Fruit fly (Drosophila melanogaster) whole organism, embryonic: ENCODE measurements around the gene Cpr.

Experiments
- Adf1 ChIP-seq: fragments of 200-800 bp; sonication (Bioruptor generic); IDR thresholded peaks from 2 replicates; pipeline ENCODE4 v1.3.6; 2022; ENCODE audit warnings: missing biosample characterization, missing genetic modification characterization
- Awh ChIP-seq: fragments of 200-800 bp; sonication (Bioruptor generic); IDR thresholded peaks from 2 replicates; pipeline ENCODE4, ENCODE4 v1.3.6; 2022; ENCODE audit warnings: missing biosample characterization, missing genetic modification characterization
- CG10543 ChIP-seq: fragments of 200-800 bp; sonication (Bioruptor generic); optimal IDR thresholded peaks from 3 replicates; lab custom pipeline; 2017; ENCODE audit warnings: missing biosample characterization, mild to moderate bottlenecking, missing genetic modification characterization, moderate library complexity
- CG10959 ChIP-seq: fragments of 200-800 bp; sonication (Bioruptor generic); IDR thresholded peaks from 2 replicates; pipeline ENCODE4 v1.3.6; 2022; ENCODE audit warnings: missing biosample characterization, missing genetic modification characterization
- CG13287 ChIP-seq: fragments of 200-800 bp; sonication (Bioruptor generic); IDR thresholded peaks from 2 replicates; pipeline ENCODE4 v1.3.6; 2022; ENCODE audit warnings: missing biosample characterization, missing genetic modification characterization; ENCODE audit not compliant: partially characterized antibody
- CG31441 ChIP-seq: fragments of 200-800 bp; sonication (Bioruptor generic); IDR thresholded peaks from 2 replicates; pipeline ENCODE4 v1.3.6; 2022; ENCODE audit warnings: missing biosample characterization, missing genetic modification characterization
- CG3726 ChIP-seq: fragments of 200-800 bp; sonication (Bioruptor generic); IDR thresholded peaks from 3 replicates; pipeline ENCODE4, ENCODE4 v1.3.6; 2022; ENCODE audit warnings: missing biosample characterization, missing genetic modification characterization
- CG3995 ChIP-seq: fragments of 200-800 bp; sonication (Bioruptor generic); optimal IDR thresholded peaks from 3 replicates; lab custom pipeline; 2016; ENCODE audit warnings: missing biosample characterization, missing genetic modification characterization
- CG4282 ChIP-seq: fragments of 200-800 bp; sonication (Bioruptor generic); optimal IDR thresholded peaks from 2 replicates; lab custom pipeline; 2016; ENCODE audit warnings: missing biosample characterization, missing genetic modification characterization
- CG6175 ChIP-seq: fragments of 200-800 bp; sonication (Bioruptor generic); IDR thresholded peaks from 3 replicates; pipeline ENCODE4 v1.3.6; 2022; ENCODE audit warnings: missing biosample characterization, missing genetic modification characterization
- CG7556 ChIP-seq: fragments of 200-800 bp; sonication (Bioruptor generic); optimal IDR thresholded peaks from 2 replicates; lab custom pipeline; 2017; ENCODE audit warnings: missing biosample characterization, mild to moderate bottlenecking, missing genetic modification characterization
- CG7745 ChIP-seq: fragments of 200-800 bp; sonication (Bioruptor generic); optimal IDR thresholded peaks from 2 replicates; lab custom pipeline; 2018; ENCODE audit warnings: missing biosample characterization, mild to moderate bottlenecking, missing genetic modification characterization, moderate library complexity
- CG8388 ChIP-seq: fragments of 200-800 bp; sonication (Bioruptor generic); optimal IDR thresholded peaks from 2 replicates; lab custom pipeline; 2019; ENCODE audit warnings: missing biosample characterization, mild to moderate bottlenecking, missing genetic modification characterization, moderate library complexity
- CG8478 ChIP-seq: fragments of >200 bp; optimal IDR thresholded peaks from 2 replicates; lab custom pipeline; 2018
- CG9215 ChIP-seq: fragments of 200-800 bp; sonication (Bioruptor generic); IDR thresholded peaks from 2 replicates; pipeline ENCODE4 v1.3.6; 2022; ENCODE audit warnings: missing biosample characterization, missing genetic modification characterization
- CG9727 ChIP-seq: fragments of 200-800 bp; sonication (Bioruptor generic); optimal IDR thresholded peaks from 3 replicates; lab custom pipeline; 2017; ENCODE audit warnings: missing biosample characterization, mild to moderate bottlenecking, missing genetic modification characterization
- CG9932 ChIP-seq: fragments of 200-800 bp; sonication (Bioruptor generic); IDR thresholded peaks from 2 replicates; pipeline ENCODE4 v1.3.6; 2022; ENCODE audit warnings: missing biosample characterization, missing genetic modification characterization
- Dad ChIP-seq: fragments of 200-800 bp; sonication (Bioruptor generic); optimal IDR thresholded peaks from 3 replicates; lab custom pipeline; 2016; ENCODE audit warnings: missing biosample characterization, missing genetic modification characterization
- Dip3 ChIP-seq: fragments of 200-800 bp; sonication (Bioruptor generic); optimal IDR thresholded peaks from 3 replicates; lab custom pipeline; 2016; ENCODE audit warnings: missing biosample characterization, missing genetic modification characterization
- Gug ChIP-seq: fragments of 200-800 bp; sonication (Bioruptor generic); IDR thresholded peaks from 4 replicates; pipeline ENCODE4 v1.3.6; 2022; ENCODE audit warnings: missing biosample characterization, missing genetic modification characterization
- Kr ChIP-seq: fragments of 200-800 bp; sonication (Bioruptor generic); optimal IDR thresholded peaks from 2 replicates; lab custom pipeline; 2017; ENCODE audit warnings: missing biosample characterization, mild to moderate bottlenecking, missing genetic modification characterization
- MESR4 ChIP-seq: fragments of 200-800 bp; sonication (Bioruptor generic); optimal IDR thresholded peaks from 2 replicates; lab custom pipeline; 2018; ENCODE audit warnings: missing biosample characterization, mild to moderate bottlenecking, missing genetic modification characterization, moderate library complexity
- NC2β ChIP-seq: fragments of 200-800 bp; sonication (Bioruptor generic); optimal IDR thresholded peaks from 2 replicates; lab custom pipeline; 2016; ENCODE audit warnings: missing biosample characterization, missing genetic modification characterization
- Oli ChIP-seq: fragments of 200-800 bp; sonication (Bioruptor generic); optimal IDR thresholded peaks from 2 replicates; lab custom pipeline; 2018; ENCODE audit warnings: missing biosample characterization, mild to moderate bottlenecking, missing genetic modification characterization, moderate library complexity
- ase ChIP-seq: fragments of 200-800 bp; sonication (Bioruptor generic); IDR thresholded peaks from 3 replicates; pipeline ENCODE4 v1.3.6; 2022; ENCODE audit warnings: missing biosample characterization, missing genetic modification characterization
- bab2 ChIP-seq: fragments of 200-800 bp; sonication (Bioruptor generic); optimal IDR thresholded peaks from 2 replicates; lab custom pipeline; 2016; ENCODE audit warnings: missing biosample characterization, missing genetic modification characterization
- bigmax ChIP-seq: fragments of 200-800 bp; sonication (Bioruptor generic); optimal IDR thresholded peaks from 2 replicates; lab custom pipeline; 2018; ENCODE audit warnings: missing biosample characterization, mild to moderate bottlenecking, missing genetic modification characterization
- btn ChIP-seq: fragments of 200-800 bp; sonication (Bioruptor generic); optimal IDR thresholded peaks from 2 replicates; lab custom pipeline; 2016; ENCODE audit warnings: missing biosample characterization, missing genetic modification characterization
- cato ChIP-seq: fragments of 200-800 bp; sonication (Bioruptor generic); optimal IDR thresholded peaks from 2 replicates; lab custom pipeline; 2016; ENCODE audit warnings: missing biosample characterization, missing genetic modification characterization, borderline replicate concordance
- chinmo ChIP-seq: fragments of 200-800 bp; sonication (Bioruptor generic); IDR thresholded peaks from 4 replicates; pipeline ENCODE4 v1.3.6; 2022; ENCODE audit warnings: missing biosample characterization, missing genetic modification characterization; ENCODE audit not compliant: partially characterized antibody
- croc ChIP-seq: fragments of 200-800 bp; sonication (Bioruptor generic); conservative IDR thresholded peaks from 3 replicates; pipeline ENCODE4 v1.3.6; 2022; ENCODE audit warnings: missing biosample characterization, missing genetic modification characterization
- dmrt11E ChIP-seq: fragments of 200-800 bp; sonication (Bioruptor generic); optimal IDR thresholded peaks from 3 replicates; lab custom pipeline; 2018; ENCODE audit warnings: missing biosample characterization, mild to moderate bottlenecking, missing genetic modification characterization, moderate library complexity
- ems ChIP-seq: fragments of 200-800 bp; sonication (Bioruptor generic); optimal IDR thresholded peaks from 3 replicates; lab custom pipeline; 2016; ENCODE audit warnings: missing biosample characterization, missing genetic modification characterization
- esg ChIP-seq: fragments of 200-800 bp; sonication (Bioruptor generic); conservative IDR thresholded peaks from 2 replicates; pipeline ENCODE4 v1.3.6; 2022; ENCODE audit warnings: missing biosample characterization, missing genetic modification characterization
- kni ChIP-seq: fragments of 200-800 bp; sonication (Bioruptor generic); optimal IDR thresholded peaks from 3 replicates; lab custom pipeline; 2017; ENCODE audit warnings: mild to moderate bottlenecking, missing biosample characterization, missing genetic modification reagents, missing genetic modification characterization
- org-1 ChIP-seq: fragments of 200-800 bp; sonication (Bioruptor generic); optimal IDR thresholded peaks from 2 replicates; lab custom pipeline; 2017; ENCODE audit warnings: missing biosample characterization, missing genetic modification characterization
- pita ChIP-seq: fragments of 200-800 bp; sonication (Bioruptor generic); optimal IDR thresholded peaks from 2 replicates; lab custom pipeline; 2017; ENCODE audit warnings: missing biosample characterization, mild to moderate bottlenecking, missing genetic modification characterization
- pum ChIP-seq: fragments of 200-800 bp; sonication (Bioruptor generic); optimal IDR thresholded peaks from 2 replicates; lab custom pipeline; 2016; ENCODE audit warnings: missing biosample characterization, missing genetic modification characterization
- ro ChIP-seq: fragments of 200-800 bp; sonication (Bioruptor generic); IDR thresholded peaks from 2 replicates; pipeline ENCODE4 v1.3.6; 2022; ENCODE audit warnings: missing biosample characterization, missing genetic modification characterization
- scrt ChIP-seq: fragments of 200-800 bp; sonication (Bioruptor generic); optimal IDR thresholded peaks from 2 replicates; lab custom pipeline; 2018; ENCODE audit warnings: missing biosample characterization, mild to moderate bottlenecking, missing genetic modification characterization, moderate library complexity
- sens-2 ChIP-seq: fragments of 200-800 bp; sonication (Bioruptor generic); IDR thresholded peaks from 2 replicates; pipeline ENCODE4 v1.3.6; 2022; ENCODE audit warnings: missing biosample characterization, missing genetic modification characterization
- seq ChIP-seq: fragments of 200-800 bp; sonication (Bioruptor generic); IDR thresholded peaks from 2 replicates; pipeline ENCODE4 v1.3.6; 2022; ENCODE audit warnings: missing biosample characterization, missing genetic modification characterization
- shn ChIP-seq: fragments of 200-800 bp; sonication (Bioruptor generic); optimal IDR thresholded peaks from 3 replicates; lab custom pipeline; 2016; ENCODE audit warnings: missing biosample characterization, missing genetic modification characterization
- sim ChIP-seq: fragments of 200-800 bp; sonication (Bioruptor generic); IDR thresholded peaks from 2 replicates; pipeline ENCODE4 v1.3.6; 2022; ENCODE audit warnings: missing biosample characterization, missing genetic modification characterization
- sima ChIP-seq: fragments of 200-800 bp; sonication (Bioruptor generic); optimal IDR thresholded peaks from 2 replicates; lab custom pipeline; 2016; ENCODE audit warnings: missing biosample characterization, missing genetic modification characterization
- ssp ChIP-seq: fragments of 200-800 bp; sonication (Bioruptor generic); IDR thresholded peaks from 2 replicates; pipeline ENCODE4 v1.3.6; 2022; ENCODE audit warnings: missing biosample characterization, missing genetic modification characterization
- sug ChIP-seq: fragments of 200-800 bp; optimal IDR thresholded peaks from 2 replicates; lab custom pipeline; 2019; ENCODE audit warnings: missing biosample characterization, mild to moderate bottlenecking, missing genetic modification characterization, moderate library complexity
- unc-4 ChIP-seq: fragments of 200-800 bp; sonication (Bioruptor generic); IDR thresholded peaks from 2 replicates; pipeline ENCODE4 v1.3.6; 2022; ENCODE audit warnings: missing biosample characterization, missing genetic modification characterization; ENCODE audit not compliant: partially characterized antibody
- zfh1 ChIP-seq: fragments of 200-800 bp; sonication (Bioruptor generic); IDR thresholded peaks from 3 replicates; pipeline ENCODE4 v1.3.6; 2022; ENCODE audit warnings: missing biosample characterization, missing genetic modification characterization
- zfh2 ChIP-seq: fragments of 200-800 bp; sonication (Bioruptor generic); optimal IDR thresholded peaks from 2 replicates; lab custom pipeline; 2016; ENCODE audit warnings: missing biosample characterization, missing genetic modification characterization

Gene Cpr

dm6 chr2L:6350984-6351808 is 12.6 kb downstream of the Cpr start, which contains the start of gene CG9498 (continued):
- TF ChIP-seq bigmax, result no peak
- no peak for TF ChIP-seq pum (GFP tag; lab: Kevin White, UChicago)
- no peak for TF ChIP-seq CG10959 (GFP tag; lab: Robert Waterston, UW)
- TF ChIP-seq CG7556 (GFP tag; lab: Kevin White, UChicago), result peak; percentile 90
- peak; percentile 70 for TF ChIP-seq Adf1 (GFP tag; lab: Robert Waterston, UW)
- no peak for TF ChIP-seq sens-2
- TF ChIP-seq CG3995 (GFP tag; lab: Kevin White, UChicago), result peak; percentile 50
- TF ChIP-seq Gug (GFP tag; lab: Robert Waterston, UW), result peak; percentile 44; the same call in 1 of the 4 replicates
- no peak for TF ChIP-seq sim (GFP tag; lab: Robert Waterston, UW)
- 0 out of 4 replicates have a peak, but pooled peaks have one; percentile 63 for TF ChIP-seq chinmo (GFP tag; lab: Robert Waterston, UW)
- TF ChIP-seq CG9932 (GFP tag; lab: Robert Waterston, UW), result peak; percentile 91
- no peak for TF ChIP-seq Kr (GFP tag; lab: Kevin White, UChicago)
- peak; percentile 64 for TF ChIP-seq CG9727 (GFP tag; lab: Kevin White, UChicago)
- no peak for TF ChIP-seq Dip3 (GFP tag; lab: Kevin White, UChicago)
- TF ChIP-seq ro (GFP tag; lab: Robert Waterston, UW), result no peak
- no peak for TF ChIP-seq CG13287
- TF ChIP-seq NC2β (GFP tag; lab: Kevin White, UChicago), result no peak
- TF ChIP-seq Awh, result peak; percentile 72
- no peak for TF ChIP-seq btn (GFP tag; lab: Kevin White, UChicago)
- TF ChIP-seq bab2 (GFP tag; lab: Kevin White, UChicago), result no peak
- no peak for TF ChIP-seq CG8478 (lab: Kevin White, UChicago)
- TF ChIP-seq sug (tag; lab: Kevin White, UChicago), result no peak
- no peak for TF ChIP-seq sima (GFP tag; lab: Kevin White, UChicago)
- TF ChIP-seq Dad, result no peak
- no peak for TF ChIP-seq ems

- TF ChIP-seq scrt (GFP tag; lab: Kevin White, UChicago) (peak; percentile 77), ase (GFP tag; lab: Robert Waterston, UW) (peak; percentile 55; the same call in 2 of the 3 replicates), croc (peak; percentile 59; the same call in 2 of the 3 replicates), CG9215 (GFP tag; lab: Robert Waterston, UW) (peak; percentile 91), esg (peak; percentile 90), CG10543 (GFP tag; lab: Kevin White, UChicago) (peak; percentile 90), CG4282 (peak; percentile 30), pita (GFP tag; lab: Kevin White, UChicago) (no peak), zfh2 (GFP tag; lab: Kevin White, UChicago) (peak; percentile 90), cato (GFP tag; lab: Kevin White, UChicago) (peak; percentile 32), CG7745 (no peak), kni (GFP tag; lab: Kevin White, UChicago) (peak; percentile 16), shn (GFP tag; lab: Kevin White, UChicago) (peak; percentile 69), CG6175 (GFP tag; lab: Robert Waterston, UW) (peak; percentile 57; the same call in 2 of the 3 replicates), CG8388 (GFP tag; lab: Kevin White, UChicago) (peak; percentile 39), Oli (tag; lab: Kevin White, UChicago) (peak; percentile 84), seq (GFP tag; lab: Robert Waterston, UW) (no peak; the same call in 1 of the 2 replicates), MESR4 (GFP tag; lab: Kevin White, UChicago) (no peak), org-1 (peak; percentile 78), unc-4 (GFP tag; lab: Robert Waterston, UW) (no peak), dmrt11E (tag; lab: Kevin White, UChicago) (no peak), CG31441 (GFP tag; lab: Robert Waterston, UW) (peak; percentile 67), ssp (GFP tag; lab: Robert Waterston, UW) (peak; percentile 81), CG3726 (GFP tag; lab: Robert Waterston, UW) (peak; percentile 78; the same call in 2 of the 3 replicates), zfh1 (GFP tag; lab: Robert Waterston, UW) (0 out of 3 replicates have a peak, but pooled peaks have one; percentile 47)
Observed at dm6 chr2L:6351809-6352182, 13.2 kb downstream of the Cpr start.
